Fruit fly (Drosophila melanogaster) whole organism, embryonic: ENCODE data around the gene CG14339.

Experiments used
- B-H2 ChIP-seq: fragments of 200-800 bp; sonication (Bioruptor generic); optimal IDR thresholded peaks from 2 replicates; lab custom pipeline; 2018; ENCODE audit warnings: missing biosample characterization, mild to moderate bottlenecking, missing genetic modification characterization
- CG10654 ChIP-seq: fragments of 200-800 bp; sonication (Bioruptor generic); optimal IDR thresholded peaks from 2 replicates; lab custom pipeline; 2016; ENCODE audit warnings: missing biosample characterization, missing genetic modification characterization
- CG11085 ChIP-seq: fragments of 200-800 bp; sonication (Bioruptor generic); IDR thresholded peaks from 2 replicates; pipeline ENCODE4 v1.3.6; 2022; ENCODE audit warnings: missing biosample characterization, missing genetic modification characterization
- CG11695 ChIP-seq: fragments of 200-800 bp; sonication (Bioruptor generic); IDR thresholded peaks from 3 replicates; pipeline ENCODE4 v1.3.6; 2022; ENCODE audit warnings: missing biosample characterization, missing genetic modification characterization
- CG13287 ChIP-seq: fragments of 200-800 bp; sonication (Bioruptor generic); IDR thresholded peaks from 2 replicates; pipeline ENCODE4 v1.3.6; 2022; ENCODE audit warnings: missing biosample characterization, missing genetic modification characterization; ENCODE audit not compliant: partially characterized antibody
- CG15073 ChIP-seq: fragments of 200-800 bp; sonication (Bioruptor generic); optimal IDR thresholded peaks from 2 replicates; lab custom pipeline; 2016; ENCODE audit warnings: missing biosample characterization, missing genetic modification characterization
- CG1529 ChIP-seq: fragments of 200-800 bp; sonication (Bioruptor generic); optimal IDR thresholded peaks from 3 replicates; lab custom pipeline; 2018; ENCODE audit warnings: missing biosample characterization, missing genetic modification characterization
- CG31441 ChIP-seq: fragments of 200-800 bp; sonication (Bioruptor generic); IDR thresholded peaks from 2 replicates; pipeline ENCODE4 v1.3.6; 2022; ENCODE audit warnings: missing biosample characterization, missing genetic modification characterization
- CG3163 ChIP-seq: fragments of 200-800 bp; sonication (Bioruptor generic); optimal IDR thresholded peaks from 3 replicates; lab custom pipeline; 2016; ENCODE audit warnings: missing biosample characterization, missing genetic modification characterization
- CG3995 ChIP-seq: fragments of 200-800 bp; sonication (Bioruptor generic); optimal IDR thresholded peaks from 3 replicates; lab custom pipeline; 2016; ENCODE audit warnings: missing biosample characterization, missing genetic modification characterization
- CG42726 ChIP-seq: fragments of 200-800 bp; sonication (Bioruptor generic); IDR thresholded peaks from 2 replicates; pipeline ENCODE4 v1.3.6; 2022; ENCODE audit warnings: missing biosample characterization, missing genetic modification characterization; ENCODE audit not compliant: partially characterized antibody
- CG4730 ChIP-seq: fragments of 200-800 bp; sonication (Bioruptor generic); IDR thresholded peaks from 2 replicates; pipeline ENCODE4 v1.3.6; 2022; ENCODE audit warnings: missing biosample characterization, missing genetic modification characterization
- CG5180 ChIP-seq: fragments of 200-800 bp; sonication (Bioruptor generic); optimal IDR thresholded peaks from 3 replicates; lab custom pipeline; 2017; ENCODE audit warnings: missing biosample characterization, missing genetic modification characterization, mild to moderate bottlenecking, moderate library complexity, missing genetic modification reagents
- CG7556 ChIP-seq: fragments of 200-800 bp; sonication (Bioruptor generic); optimal IDR thresholded peaks from 2 replicates; lab custom pipeline; 2017; ENCODE audit warnings: missing biosample characterization, mild to moderate bottlenecking, missing genetic modification characterization
- CG8924 ChIP-seq: fragments of 200-800 bp; optimal IDR thresholded peaks from 3 replicates; lab custom pipeline; 2019; ENCODE audit warnings: missing biosample characterization, mild to moderate bottlenecking, missing genetic modification characterization, moderate library complexity
- CG8944 ChIP-seq: fragments of 200-800 bp; sonication (Bioruptor generic); optimal IDR thresholded peaks from 3 replicates; lab custom pipeline; 2016; ENCODE audit warnings: missing biosample characterization, missing genetic modification characterization
- Camta ChIP-seq: fragments of 200-800 bp; sonication (Bioruptor generic); optimal IDR thresholded peaks from 2 replicates; lab custom pipeline; 2016; ENCODE audit warnings: missing biosample characterization, missing genetic modification characterization
- Chrac-16 ChIP-seq: fragments of 200-800 bp; sonication (Bioruptor generic); optimal IDR thresholded peaks from 3 replicates; lab custom pipeline; 2016; ENCODE audit warnings: missing biosample characterization, missing genetic modification characterization
- Dp ChIP-seq: fragments of 200-800 bp; sonication (Bioruptor generic); optimal IDR thresholded peaks from 2 replicates; lab custom pipeline; 2018; ENCODE audit warnings: missing biosample characterization, mild to moderate bottlenecking, missing genetic modification characterization, moderate library complexity
- Dref ChIP-seq: fragments of 200-800 bp; sonication (Bioruptor generic); IDR thresholded peaks from 2 replicates; pipeline ENCODE4 v1.3.6; 2022; ENCODE audit warnings: missing biosample characterization, missing genetic modification characterization
- Hmx ChIP-seq: fragments of 200-800 bp; sonication (Bioruptor generic); optimal IDR thresholded peaks from 2 replicates; lab custom pipeline; 2016; ENCODE audit warnings: missing biosample characterization, missing genetic modification characterization
- Hr3 ChIP-seq: fragments of 200-800 bp; sonication (Bioruptor generic); optimal IDR thresholded peaks from 3 replicates; lab custom pipeline; 2016; ENCODE audit warnings: missing biosample characterization, missing genetic modification characterization
- Hr78 ChIP-seq, 2 experiments: fragments of 200-800 bp in 1 of 2; fragments of >200 bp in 1 of 2; sonication (Bioruptor generic) in 1 of 2; optimal IDR thresholded peaks; 2 replicates each; lab custom pipeline; 2017 to 2019; ENCODE audit warnings: missing biosample characterization in 2 of 2, missing genetic modification characterization in 2 of 2, mild to moderate bottlenecking in 1 of 2, moderate library complexity in 1 of 2
- Kr ChIP-seq: fragments of 200-800 bp; sonication (Bioruptor generic); optimal IDR thresholded peaks from 2 replicates; lab custom pipeline; 2017; ENCODE audit warnings: missing biosample characterization, mild to moderate bottlenecking, missing genetic modification characterization
- MBD-R2 ChIP-seq: fragments of 200-800 bp; sonication (Bioruptor generic); IDR thresholded peaks from 2 replicates; pipeline ENCODE4 v1.3.6; 2022; ENCODE audit warnings: missing biosample characterization, missing genetic modification characterization
- Neu2 ChIP-seq: fragments of 200-800 bp; sonication (Bioruptor generic); optimal IDR thresholded peaks from 3 replicates; lab custom pipeline; 2016; ENCODE audit warnings: missing biosample characterization, missing genetic modification characterization, borderline replicate concordance
- Rfx ChIP-seq: fragments of 200-800 bp; sonication (Bioruptor generic); IDR thresholded peaks from 2 replicates; pipeline ENCODE4 v1.3.6; 2022; ENCODE audit warnings: missing biosample characterization, missing genetic modification characterization
- TFAM ChIP-seq: fragments of 200-800 bp; sonication (Bioruptor generic); optimal IDR thresholded peaks from 2 replicates; lab custom pipeline; 2017; ENCODE audit warnings: missing biosample characterization, missing genetic modification characterization, inconsistent platforms
- al ChIP-seq: fragments of 200-800 bp; sonication (Bioruptor generic); IDR thresholded peaks from 2 replicates; pipeline ENCODE4 v1.3.6; 2022; ENCODE audit warnings: missing biosample characterization, missing genetic modification characterization
- caup ChIP-seq: fragments of 200-800 bp; sonication (Bioruptor generic); optimal IDR thresholded peaks from 3 replicates; lab custom pipeline; 2017; ENCODE audit warnings: missing biosample characterization, mild to moderate bottlenecking, missing genetic modification characterization, moderate library complexity; ENCODE audit not compliant: severe bottlenecking
- danr ChIP-seq: fragments of 200-800 bp; sonication (Bioruptor generic); IDR thresholded peaks from 2 replicates; pipeline ENCODE4 v1.3.6; 2022; ENCODE audit warnings: missing biosample characterization, missing genetic modification characterization
- dpn ChIP-seq, 2 experiments: fragments of 200-800 bp; sonication (Bioruptor generic); optimal IDR thresholded peaks; 3 replicates each; lab custom pipeline; 2016; ENCODE audit warnings: missing biosample characterization in 2 of 2, missing genetic modification characterization in 2 of 2
- en ChIP-seq: fragments of 200-800 bp; sonication (Bioruptor generic); optimal IDR thresholded peaks from 2 replicates; lab custom pipeline; 2016; ENCODE audit warnings: missing biosample characterization, missing genetic modification characterization
- fru ChIP-seq: fragments of >200 bp; optimal IDR thresholded peaks from 2 replicates; lab custom pipeline; 2017
- gfzf ChIP-seq: fragments of 200-800 bp; sonication (Bioruptor generic); optimal IDR thresholded peaks from 2 replicates; lab custom pipeline; 2016; ENCODE audit warnings: missing biosample characterization, mild to moderate bottlenecking, missing genetic modification characterization, moderate library complexity
- gt ChIP-seq: fragments of 200-800 bp; sonication (Bioruptor generic); IDR thresholded peaks from 2 replicates; pipeline ENCODE4 v1.3.6; 2022; ENCODE audit warnings: missing biosample characterization, missing genetic modification characterization
- hth ChIP-seq: fragments of >200 bp; optimal IDR thresholded peaks from 2 replicates; lab custom pipeline; 2017; ENCODE audit warnings: inconsistent platforms
- lov ChIP-seq, 2 experiments: fragments of 200-800 bp in 1 of 2; fragments of >200 bp in 1 of 2; sonication (Bioruptor generic) in 1 of 2; IDR thresholded peaks in 1 of 2; optimal IDR thresholded peaks in 1 of 2; 2 replicates in 1 of 2; 3 replicates in 1 of 2; pipeline versions ENCODE4 v1.3.6 to Lab custom; 2017 to 2022; ENCODE audit warnings: missing biosample characterization in 1 of 2, missing genetic modification characterization in 1 of 2
- mam ChIP-seq: fragments of 200-800 bp; sonication (Bioruptor generic); optimal IDR thresholded peaks from 3 replicates; lab custom pipeline; 2016; ENCODE audit warnings: missing biosample characterization, missing genetic modification characterization
- nau ChIP-seq: fragments of 200-800 bp; sonication (Bioruptor generic); optimal IDR thresholded peaks from 3 replicates; lab custom pipeline; 2017; ENCODE audit warnings: missing biosample characterization, mild to moderate bottlenecking, missing genetic modification characterization, missing genetic modification reagents
- oc ChIP-seq: fragments of 200-800 bp; sonication (Bioruptor generic); optimal IDR thresholded peaks from 2 replicates; lab custom pipeline; 2018; ENCODE audit warnings: missing biosample characterization, mild to moderate bottlenecking, missing genetic modification characterization, moderate library complexity
- odd ChIP-seq: fragments of 200-800 bp; sonication (Bioruptor generic); optimal IDR thresholded peaks from 2 replicates; lab custom pipeline; 2017; ENCODE audit warnings: missing biosample characterization, mild to moderate bottlenecking, missing genetic modification characterization
- pb ChIP-seq: fragments of 200-800 bp; sonication (Bioruptor generic); optimal IDR thresholded peaks from 3 replicates; lab custom pipeline; 2016; ENCODE audit warnings: missing biosample characterization, missing genetic modification characterization
- run ChIP-seq: fragments of 200-800 bp; sonication (Bioruptor generic); optimal IDR thresholded peaks from 3 replicates; lab custom pipeline; 2018; ENCODE audit warnings: missing biosample characterization, mild to moderate bottlenecking, missing genetic modification characterization
- sens ChIP-seq: fragments of 200-800 bp; sonication (Bioruptor generic); peaks from one replicate; lab custom pipeline; 2016; ENCODE audit warnings: missing biosample characterization, missing genetic modification characterization
- slbo ChIP-seq: fragments of 200-800 bp; sonication (Bioruptor generic); IDR thresholded peaks from 2 replicates; pipeline ENCODE4 v1.3.6; 2022; ENCODE audit warnings: missing biosample characterization, missing genetic modification characterization
- trem ChIP-seq: fragments of 200-800 bp; optimal IDR thresholded peaks from 3 replicates; lab custom pipeline; 2019; ENCODE audit warnings: missing biosample characterization, mild to moderate bottlenecking, missing genetic modification characterization, moderate library complexity
- wdn ChIP-seq: fragments of 200-800 bp; sonication (Bioruptor generic); IDR thresholded peaks from 2 replicates; pipeline ENCODE4 v1.3.6; 2022; ENCODE audit warnings: missing biosample characterization, missing genetic modification characterization
- wor ChIP-seq: fragments of 200-800 bp; sonication (Bioruptor generic); IDR thresholded peaks from 2 replicates; pipeline ENCODE4 v1.3.6; 2022; ENCODE audit warnings: missing biosample characterization, missing genetic modification characterization
- zfh1 ChIP-seq: fragments of 200-800 bp; sonication (Bioruptor generic); IDR thresholded peaks from 3 replicates; pipeline ENCODE4 v1.3.6; 2022; ENCODE audit warnings: missing biosample characterization, missing genetic modification characterization

Gene CG14339

dm6 chr2L:1074180-1074864 lies 34.0 kb upstream of the CG14339 start (continued):
- TF ChIP-seq gt, result 0 out of 2 replicates have a peak, but pooled peaks have one; percentile 9
- peak; percentile 45 for TF ChIP-seq caup (GFP tag; lab: Kevin White, UChicago)
- peak; percentile 35 for TF ChIP-seq pb (GFP tag; lab: Kevin White, UChicago)
- peak; percentile 71 for TF ChIP-seq wor (GFP tag; lab: Robert Waterston, UW)
- peak; percentile 51 for TF ChIP-seq CG5180
- peak; percentile 6 for TF ChIP-seq CG3163 (GFP tag; lab: Kevin White, UChicago)
- peak; percentile 80 for TF ChIP-seq CG1529
- TF ChIP-seq Rfx (GFP tag; lab: Robert Waterston, UW), result peak; percentile 43; the same call in 1 of the 2 replicates
- TF ChIP-seq Dref (GFP tag; lab: Robert Waterston, UW), result no peak
- peak; percentile 64 for TF ChIP-seq odd (GFP tag; lab: Kevin White, UChicago)
- TF ChIP-seq run, result peak; percentile 75
- no peak for TF ChIP-seq lov (optimal IDR thresholded peaks at IDR 0.05; lab: Kevin White, UChicago)
- peak; percentile 74; the same call in 1 of the 3 replicates for TF ChIP-seq lov (GFP tag; IDR thresholded peaks at IDR 0.05; lab: Robert Waterston, UW)
- TF ChIP-seq oc (tag; lab: Kevin White, UChicago), result peak; percentile 88
- peak; percentile 76 for TF ChIP-seq Camta (GFP tag; lab: Kevin White, UChicago)
- peak; percentile 82 for TF ChIP-seq trem
- no peak for TF ChIP-seq CG3995 (GFP tag; lab: Kevin White, UChicago)
- 0 out of 2 replicates have a peak, but pooled peaks have one; percentile 26 for TF ChIP-seq wdn (GFP tag; lab: Robert Waterston, UW)
- peak; percentile 69 to 78 for TF ChIP-seq dpn (GFP tag; optimal IDR thresholded peaks at IDR 0.05; lab: Kevin White, UChicago)
- TF ChIP-seq CG10654 (GFP tag; lab: Kevin White, UChicago), result peak; percentile 44
- peak; percentile 59 for TF ChIP-seq mam
- TF ChIP-seq CG11085, result no peak
- TF ChIP-seq slbo, result peak; percentile 66
- TF ChIP-seq CG42726, result no peak
- TF ChIP-seq B-H2 (GFP tag; lab: Kevin White, UChicago), result no peak
- no peak for TF ChIP-seq Kr (GFP tag; lab: Kevin White, UChicago)
- TF ChIP-seq zfh1 (GFP tag; lab: Robert Waterston, UW), result peak; percentile 89
- no peak for TF ChIP-seq gfzf (GFP tag; lab: Kevin White, UChicago)
- no peak for TF ChIP-seq Dp (GFP tag; lab: Kevin White, UChicago)
- TF ChIP-seq CG15073 (GFP tag; lab: Kevin White, UChicago), result peak; percentile 87
- no peak for TF ChIP-seq Hmx (GFP tag; lab: Kevin White, UChicago)
- no peak for TF ChIP-seq fru (lab: Kevin White, UChicago)
- peak; percentile 63 for TF ChIP-seq CG4730 (GFP tag; lab: Robert Waterston, UW)
- peak in 1 of 2 experiments; percentile 74 for TF ChIP-seq Hr78 (GFP tag; optimal IDR thresholded peaks at IDR 0.05; lab: Kevin White, UChicago)
- TF ChIP-seq CG31441 (GFP tag; lab: Robert Waterston, UW), result peak; percentile 94
- TF ChIP-seq CG11695, result peak; percentile 76
- TF ChIP-seq Hr3, result peak; percentile 71
- TF ChIP-seq en (GFP tag; lab: Kevin White, UChicago), result peak; percentile 61
- no peak for TF ChIP-seq Neu2 (GFP tag; lab: Kevin White, UChicago)
- peak; percentile 74 for TF ChIP-seq nau (GFP tag; lab: Kevin White, UChicago)
- no peak for TF ChIP-seq hth
- TF ChIP-seq danr, result peak; percentile 54; the same call in 1 of the 2 replicates
- no peak for TF ChIP-seq CG13287 (GFP tag; lab: Robert Waterston, UW)
- TF ChIP-seq al (GFP tag; lab: Robert Waterston, UW), result no peak
- TF ChIP-seq Chrac-16 (GFP tag; lab: Kevin White, UChicago), result peak; percentile 71
- peak; percentile 98 for TF ChIP-seq sens (GFP tag; lab: Kevin White, UChicago)
- TF ChIP-seq CG8944 (GFP tag; lab: Kevin White, UChicago), result peak; percentile 36
- peak; percentile 79 for TF ChIP-seq CG7556 (GFP tag; lab: Kevin White, UChicago)
- TF ChIP-seq CG8924 (tag; lab: Kevin White, UChicago), result peak; percentile 88
- TF ChIP-seq MBD-R2, result 0 out of 2 replicates have a peak, but pooled peaks have one; percentile 15
- TF ChIP-seq TFAM, result no peak
